Fruit fly (Drosophila melanogaster) whole organism, pupa: ENCODE measurements around the gene Ctr1A.
A peak's percentile ranks its signal among the peaks of the same experiment; 100 is the strongest.

ENCODE experiments used
- CG10348 ChIP-seq: fragments of 200-800 bp; sonication (Bioruptor generic); IDR thresholded peaks from 2 replicates; pipeline ENCODE4 v1.3.6; 2022; ENCODE audit warnings: missing biosample characterization, missing genetic modification characterization
- CG12605 ChIP-seq: fragments of 200-800 bp; sonication (Bioruptor generic); IDR thresholded peaks from 2 replicates; pipeline ENCODE4 v1.3.6; 2022; ENCODE audit warnings: missing biosample characterization, missing genetic modification characterization
- CG13204 ChIP-seq: fragments of 200-800 bp; sonication (Bioruptor generic); optimal IDR thresholded peaks from 2 replicates; lab custom pipeline; 2018; ENCODE audit warnings: missing biosample characterization, mild to moderate bottlenecking, missing genetic modification characterization, moderate library complexity
- CG14655 ChIP-seq: fragments of 200-800 bp; sonication (Bioruptor generic); optimal IDR thresholded peaks from 3 replicates; lab custom pipeline; 2017; ENCODE audit warnings: mild to moderate bottlenecking, missing biosample characterization, missing genetic modification reagents, missing genetic modification characterization
- CG15710 ChIP-seq: fragments of 200-800 bp; sonication (Bioruptor generic); optimal IDR thresholded peaks from 2 replicates; lab custom pipeline; 2018; ENCODE audit warnings: missing biosample characterization, mild to moderate bottlenecking, missing genetic modification characterization, moderate library complexity
- CG17806 ChIP-seq: fragments of 200-800 bp; sonication (Bioruptor generic); optimal IDR thresholded peaks from 2 replicates; lab custom pipeline; 2018; ENCODE audit warnings: missing biosample characterization, mild to moderate bottlenecking, missing genetic modification characterization, moderate library complexity
- CG32121 ChIP-seq: fragments of 200-800 bp; sonication (Bioruptor generic); IDR thresholded peaks from 2 replicates; pipeline ENCODE4 v1.3.6; 2022; ENCODE audit warnings: missing biosample characterization, missing genetic modification characterization
- CG34367 ChIP-seq: fragments of 200-800 bp; sonication (Bioruptor generic); optimal IDR thresholded peaks from 2 replicates; lab custom pipeline; 2018; ENCODE audit warnings: missing biosample characterization, mild to moderate bottlenecking, missing genetic modification characterization
- CG4496 ChIP-seq: fragments of 200-800 bp; sonication (Bioruptor generic); IDR thresholded peaks from 3 replicates; pipeline ENCODE4 v1.3.6; 2022; ENCODE audit warnings: missing biosample characterization, missing genetic modification characterization
- CG8159 ChIP-seq: fragments of 200-800 bp; sonication (Bioruptor generic); optimal IDR thresholded peaks from 3 replicates; lab custom pipeline; 2018; ENCODE audit warnings: missing biosample characterization, mild to moderate bottlenecking, missing genetic modification characterization, moderate library complexity
- CG8301 ChIP-seq: fragments of 200-800 bp; sonication (Bioruptor generic); optimal IDR thresholded peaks from 2 replicates; lab custom pipeline; 2018; ENCODE audit warnings: missing biosample characterization, mild to moderate bottlenecking, missing genetic modification characterization
- CG9948 ChIP-seq: fragments of 200-800 bp; sonication (Bioruptor generic); optimal IDR thresholded peaks from 2 replicates; lab custom pipeline; 2018; ENCODE audit warnings: missing biosample characterization, mild to moderate bottlenecking, missing genetic modification characterization, moderate library complexity
- D1 ChIP-seq: fragments of 200-800 bp; sonication (Bioruptor generic); optimal IDR thresholded peaks from 2 replicates; lab custom pipeline; 2018; ENCODE audit warnings: missing biosample characterization, mild to moderate bottlenecking, missing genetic modification characterization, moderate library complexity
- EcR ChIP-seq: fragments of 200-800 bp; sonication (Bioruptor generic); optimal IDR thresholded peaks from 3 replicates; lab custom pipeline; 2019; ENCODE audit warnings: missing biosample characterization, missing genetic modification characterization, mild to moderate bottlenecking, moderate library complexity, missing genetic modification reagents
- Ets98B ChIP-seq: fragments of 200-800 bp; sonication (Bioruptor generic); IDR thresholded peaks from 2 replicates; pipeline ENCODE4 v1.3.6; 2022; ENCODE audit warnings: missing biosample characterization, missing genetic modification characterization
- Pif1A ChIP-seq: fragments of 200-800 bp; sonication (Bioruptor generic); optimal IDR thresholded peaks from 3 replicates; lab custom pipeline; 2016; ENCODE audit warnings: missing biosample characterization, missing genetic modification characterization
- Pif1B ChIP-seq: fragments of 200-800 bp; sonication (Bioruptor generic); optimal IDR thresholded peaks from 3 replicates; lab custom pipeline; 2016; ENCODE audit warnings: missing biosample characterization, missing genetic modification characterization
- Snoo ChIP-seq: fragments of 200-800 bp; sonication (Bioruptor generic); optimal IDR thresholded peaks from 3 replicates; lab custom pipeline; 2017; ENCODE audit warnings: missing biosample characterization, mild to moderate bottlenecking, missing genetic modification characterization, inconsistent platforms
- fd96Ca ChIP-seq: fragments of 200-800 bp; sonication (Bioruptor generic); IDR thresholded peaks from 3 replicates; pipeline ENCODE4 v1.3.6; 2022; ENCODE audit warnings: missing biosample characterization, missing genetic modification characterization
- gl ChIP-seq: fragments of 200-800 bp; sonication (Bioruptor generic); optimal IDR thresholded peaks from 2 replicates; lab custom pipeline; 2018; ENCODE audit warnings: missing biosample characterization, mild to moderate bottlenecking, missing genetic modification characterization
- rn ChIP-seq: fragments of 200-800 bp; sonication (Bioruptor generic); IDR thresholded peaks from 2 replicates; pipeline ENCODE4 v1.3.6; 2022; ENCODE audit warnings: missing biosample characterization, missing genetic modification characterization

The Ctr1A gene

DNA sequence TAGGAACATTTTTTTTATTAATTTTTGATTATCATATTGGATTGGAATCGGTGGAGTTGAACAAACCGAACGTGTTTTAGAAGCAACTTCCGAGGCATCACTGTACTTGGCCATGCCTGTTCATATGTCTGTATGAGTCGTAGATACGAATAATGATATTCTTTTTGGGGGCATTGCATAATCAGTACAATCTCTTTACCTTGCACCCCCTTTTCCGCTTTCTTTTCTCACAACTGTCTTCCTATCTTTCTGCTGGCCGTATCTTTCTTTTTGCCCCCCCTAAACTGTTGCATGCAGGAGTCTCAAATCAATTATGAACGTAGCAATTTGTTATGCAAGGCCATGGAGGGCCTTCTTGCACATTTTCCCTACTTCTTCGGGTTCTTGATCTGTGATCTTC lies 44.4 kb downstream of the Ctr1A start:
- TF ChIP-seq CG15710 (tag; lab: Kevin White, UChicago) (no peak), CG4496 (GFP tag; lab: Robert Waterston, UW) (no peak), Pif1B (GFP tag; lab: Kevin White, UChicago) (no peak), CG34367 (tag; lab: Kevin White, UChicago) (no peak), rn (GFP tag; lab: Robert Waterston, UW) (no peak), gl (no peak), CG9948 (tag; lab: Kevin White, UChicago) (no peak), CG12605 (GFP tag; lab: Robert Waterston, UW) (no peak), EcR (no peak), CG32121 (GFP tag; lab: Robert Waterston, UW) (no peak)

DNA sequence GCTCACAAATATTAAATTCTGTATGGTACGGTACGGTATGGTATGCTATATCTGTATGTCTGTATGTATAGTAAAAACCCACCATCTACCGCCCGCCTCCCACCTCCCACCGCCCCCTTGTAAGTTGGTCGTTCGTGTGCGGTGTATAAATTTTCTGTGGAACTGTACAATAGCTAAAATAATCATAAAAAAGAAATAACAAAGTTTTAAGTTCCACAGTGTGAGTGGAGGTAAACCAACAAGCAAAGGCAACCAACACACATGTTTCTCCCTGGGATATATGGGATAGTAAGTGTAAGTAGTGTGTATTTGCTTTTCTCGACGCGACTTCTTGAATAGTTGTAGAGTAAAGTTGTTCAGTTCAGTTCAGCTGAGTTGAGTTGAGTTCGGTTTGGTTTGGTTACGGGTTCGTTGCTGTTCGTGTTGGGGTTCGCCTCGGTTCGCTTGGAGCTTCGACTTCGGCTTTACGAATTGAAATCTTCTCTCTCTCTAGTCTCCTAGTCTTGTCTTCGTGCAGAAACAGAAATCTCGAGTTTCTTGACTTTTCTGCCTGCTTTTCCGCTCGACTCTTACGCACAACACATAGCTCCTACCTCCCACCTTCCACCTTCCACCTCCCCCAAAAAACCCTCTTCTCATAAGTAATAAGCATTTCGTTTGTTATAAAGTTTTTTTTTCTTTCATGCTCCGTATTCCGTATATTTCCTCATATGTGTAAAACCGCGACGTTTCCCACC lies 45.3 kb downstream of the Ctr1A start:
- no peak for TF ChIP-seq CG17806 (tag; lab: Kevin White, UChicago)
- TF ChIP-seq EcR: peak; percentile 78
- TF ChIP-seq, all 21 proteins: peak for 1

DNA sequence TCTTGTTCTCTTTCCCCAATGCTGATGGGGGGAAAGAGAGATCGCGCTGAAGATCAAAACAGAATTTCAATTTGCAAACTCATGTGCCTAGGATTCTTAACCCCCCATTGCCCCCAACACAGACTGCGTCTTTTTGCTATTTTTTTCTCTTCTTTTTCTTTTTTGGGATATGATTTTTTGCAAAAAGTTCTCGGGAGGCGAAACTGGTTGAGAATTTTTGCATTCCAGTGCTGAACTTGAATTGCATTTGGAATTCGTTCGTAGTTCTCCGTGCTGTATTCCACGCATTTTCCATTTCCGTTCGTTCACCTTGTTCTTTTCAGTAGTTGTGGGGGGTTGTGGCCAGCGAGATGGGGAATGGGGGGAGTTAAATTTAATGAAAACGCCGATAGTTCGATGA lies 46.7 kb downstream of the Ctr1A start:
- peak; percentile 36 for TF ChIP-seq CG15710 (tag; lab: Kevin White, UChicago)
- peak; percentile 35; the same call in 1 of the 2 replicates for TF ChIP-seq Ets98B (GFP tag; lab: Robert Waterston, UW)
- TF ChIP-seq Pif1B (GFP tag; lab: Kevin White, UChicago): peak; percentile 18
- no peak for TF ChIP-seq D1 (tag; lab: Kevin White, UChicago)
- peak; percentile 41 for TF ChIP-seq CG8301 (tag; lab: Kevin White, UChicago)
- peak; percentile 94 for TF ChIP-seq EcR
- peak; percentile 44; the same call in 1 of the 3 replicates for TF ChIP-seq CG4496 (GFP tag; lab: Robert Waterston, UW)
- TF ChIP-seq CG10348: no peak
- TF ChIP-seq rn (GFP tag; lab: Robert Waterston, UW): no peak
- peak; percentile 27 for TF ChIP-seq Pif1A (GFP tag; lab: Kevin White, UChicago)
- peak; percentile 54 for TF ChIP-seq CG13204 (GFP tag; lab: Kevin White, UChicago)
- TF ChIP-seq CG9948 (tag; lab: Kevin White, UChicago): peak; percentile 50
- peak; percentile 76 for TF ChIP-seq gl
- no peak for TF ChIP-seq Snoo (tag; lab: Kevin White, UChicago)
- 0 out of 2 replicates have a peak, but pooled peaks have one; percentile 21 for TF ChIP-seq CG32121 (GFP tag; lab: Robert Waterston, UW)
- TF ChIP-seq CG12605 (GFP tag; lab: Robert Waterston, UW): peak; percentile 79
- TF ChIP-seq CG14655 (GFP tag; lab: Kevin White, UChicago): peak; percentile 64
- TF ChIP-seq CG8159: peak; percentile 54
- peak; percentile 50; the same call in 1 of the 3 replicates for TF ChIP-seq fd96Ca (GFP tag; lab: Robert Waterston, UW)
- peak; percentile 57 for TF ChIP-seq CG17806 (tag; lab: Kevin White, UChicago)
- TF ChIP-seq CG34367 (tag; lab: Kevin White, UChicago): peak; percentile 55

DNA sequence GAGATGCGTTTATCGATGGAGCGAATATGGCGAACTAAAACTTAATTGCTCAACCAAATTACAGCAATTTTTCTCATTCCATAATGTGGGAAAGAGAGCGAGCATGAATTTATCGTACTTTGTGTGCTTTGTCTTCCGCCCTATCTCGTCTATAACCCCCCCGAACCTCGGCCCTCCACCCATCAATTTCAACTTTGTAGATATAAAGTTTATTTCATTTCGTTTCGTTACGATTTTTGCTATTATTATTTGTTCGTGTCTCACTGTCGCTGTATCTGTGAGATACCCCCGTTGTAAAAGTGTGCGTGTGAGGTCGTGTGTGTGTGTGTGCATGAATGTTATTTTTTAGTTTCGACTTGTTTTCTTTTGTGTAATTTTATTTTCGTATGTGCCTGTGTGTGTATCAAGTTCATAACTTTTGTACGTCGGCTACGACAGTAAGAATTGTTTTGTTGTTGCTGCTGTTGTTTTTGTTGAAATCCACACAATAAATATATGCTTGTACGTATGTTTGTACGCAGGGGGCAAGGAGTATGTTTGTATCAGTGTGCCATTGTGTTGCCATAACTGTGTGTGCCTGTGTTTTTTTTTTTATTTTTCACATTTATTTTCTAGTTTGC lies 47.2 kb downstream of the Ctr1A start:
- TF ChIP-seq rn (GFP tag; lab: Robert Waterston, UW) (no peak), CG13204 (GFP tag; lab: Kevin White, UChicago) (no peak), Snoo (tag; lab: Kevin White, UChicago) (no peak), CG34367 (tag; lab: Kevin White, UChicago) (no peak), CG14655 (GFP tag; lab: Kevin White, UChicago) (no peak), CG4496 (GFP tag; lab: Robert Waterston, UW) (no peak), CG9948 (tag; lab: Kevin White, UChicago) (no peak), Ets98B (GFP tag; lab: Robert Waterston, UW) (no peak), fd96Ca (GFP tag; lab: Robert Waterston, UW) (no peak), D1 (tag; lab: Kevin White, UChicago) (no peak), CG8159 (no peak), Pif1A (GFP tag; lab: Kevin White, UChicago) (peak; percentile 11), EcR (peak; percentile 31)

DNA sequence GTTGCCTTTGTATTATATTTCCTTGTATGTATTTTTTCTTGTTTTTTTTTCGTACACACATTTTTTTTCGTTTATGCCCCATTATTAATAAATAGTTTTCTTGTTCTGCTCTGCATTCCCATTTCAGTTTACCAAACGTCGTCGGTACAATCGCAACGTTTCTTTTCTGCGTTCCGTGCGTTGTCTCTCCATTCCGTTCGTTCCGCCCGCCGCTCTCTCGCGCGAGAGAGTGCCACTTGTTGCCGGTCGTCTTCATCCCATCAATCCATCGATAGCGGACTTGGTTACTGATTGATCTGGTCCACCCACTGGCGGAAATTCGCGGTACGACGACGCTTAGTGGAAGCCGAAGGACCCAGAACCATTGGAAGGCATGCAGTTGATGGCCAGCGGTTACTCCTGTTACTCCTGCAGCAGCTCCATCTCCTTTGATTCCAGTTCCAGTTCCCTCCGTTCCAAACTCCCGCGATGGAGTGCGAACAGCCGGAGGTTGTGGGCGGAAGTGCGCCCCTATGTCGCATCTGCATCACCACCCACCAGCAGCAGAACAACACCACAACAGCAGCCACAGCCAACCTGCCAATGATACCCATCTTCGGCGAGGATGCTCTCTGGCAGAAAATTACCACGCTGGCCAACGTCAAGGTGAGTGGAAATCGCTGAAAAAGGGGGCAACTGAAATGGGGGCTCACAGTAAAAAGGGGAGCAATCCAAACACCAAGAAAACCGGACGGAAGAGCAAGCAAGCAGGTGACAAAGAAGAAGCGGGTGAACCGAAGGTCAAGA lies 48.0 kb downstream of the Ctr1A start:
- TF ChIP-seq EcR: no peak
- peak; percentile 31 for TF ChIP-seq CG12605 (GFP tag; lab: Robert Waterston, UW)
- no peak for TF ChIP-seq CG8301 (tag; lab: Kevin White, UChicago)

DNA sequence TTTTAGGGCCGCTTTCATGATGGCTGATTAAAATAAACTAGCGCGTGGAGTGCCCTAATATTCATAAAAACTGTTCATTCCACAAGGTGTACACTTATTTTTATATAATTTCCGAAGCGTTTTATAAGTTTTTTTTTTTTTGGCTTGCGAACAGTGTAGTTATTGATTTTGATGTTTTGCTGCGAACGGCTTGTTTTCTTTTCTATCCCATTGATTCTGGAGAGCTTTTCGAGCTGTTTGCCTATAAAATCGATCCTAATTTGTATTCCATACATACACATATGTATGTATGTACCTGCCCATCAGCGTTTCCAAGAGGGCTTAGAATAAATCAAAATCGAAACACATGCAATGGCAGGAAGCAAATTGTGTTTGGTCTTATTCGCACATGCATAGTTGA lies 48.8 kb downstream of the Ctr1A start:
- TF ChIP-seq Ets98B (GFP tag; lab: Robert Waterston, UW) (no peak), D1 (tag; lab: Kevin White, UChicago) (no peak), CG10348 (no peak), gl (no peak), CG12605 (GFP tag; lab: Robert Waterston, UW) (no peak), CG8159 (no peak), CG17806 (tag; lab: Kevin White, UChicago) (no peak), fd96Ca (GFP tag; lab: Robert Waterston, UW) (no peak), CG14655 (GFP tag; lab: Kevin White, UChicago) (no peak)
